Fruit fly (Drosophila melanogaster) Kc167 (cell line): ENCODE measurements around the gene CG8997.

ENCODE experiments used
- h ChIP-seq: fragments of >200 bp; optimal IDR thresholded peaks from 3 replicates; lab custom pipeline; 2018; ENCODE audit warnings: missing external identifiers
- psq ChIP-seq: fragments of >200 bp; optimal IDR thresholded peaks from 2 replicates; lab custom pipeline; 2017; ENCODE audit warnings: missing external identifiers

DNA sequence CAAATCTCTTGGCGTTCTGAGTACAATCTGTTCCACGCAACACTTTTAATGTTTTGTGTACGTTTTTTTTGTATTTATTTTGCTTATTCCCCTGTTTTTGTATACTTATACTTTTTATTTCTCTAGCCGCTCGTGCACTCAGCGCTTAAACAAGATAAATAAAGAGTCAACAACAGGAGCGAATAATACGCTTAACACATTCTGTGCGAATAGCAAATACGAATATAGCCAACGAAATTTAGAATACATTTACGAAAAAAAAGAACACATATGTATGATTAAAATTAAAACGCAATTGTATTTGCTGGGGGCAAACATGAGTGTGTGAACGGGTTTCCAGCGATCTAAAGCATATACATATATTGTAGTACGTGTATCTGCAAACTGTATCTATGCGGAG lies 36.8 kb upstream of the CG8997 start:
- TF ChIP-seq psq (lab: Kevin White, UChicago) (no peak), h (lab: Kevin White, UChicago) (no peak)
